Fruit fly (Drosophila melanogaster) whole organism, pupa: ENCODE results near the gene Osi18.
A peak's percentile ranks its signal among the peaks of the same experiment; 100 is the strongest.

Experiments
- CG10348 ChIP-seq: fragments of 200-800 bp; sonication (Bioruptor generic); IDR thresholded peaks from 2 replicates; pipeline ENCODE4 v1.3.6; 2022; ENCODE audit warnings: missing biosample characterization, missing genetic modification characterization
- CG12605 ChIP-seq: fragments of 200-800 bp; sonication (Bioruptor generic); IDR thresholded peaks from 2 replicates; pipeline ENCODE4 v1.3.6; 2022; ENCODE audit warnings: missing biosample characterization, missing genetic modification characterization
- CG13204 ChIP-seq: fragments of 200-800 bp; sonication (Bioruptor generic); optimal IDR thresholded peaks from 2 replicates; lab custom pipeline; 2018; ENCODE audit warnings: missing biosample characterization, mild to moderate bottlenecking, missing genetic modification characterization, moderate library complexity
- CG14655 ChIP-seq: fragments of 200-800 bp; sonication (Bioruptor generic); optimal IDR thresholded peaks from 3 replicates; lab custom pipeline; 2017; ENCODE audit warnings: mild to moderate bottlenecking, missing biosample characterization, missing genetic modification reagents, missing genetic modification characterization
- CG15710 ChIP-seq: fragments of 200-800 bp; sonication (Bioruptor generic); optimal IDR thresholded peaks from 2 replicates; lab custom pipeline; 2018; ENCODE audit warnings: missing biosample characterization, mild to moderate bottlenecking, missing genetic modification characterization, moderate library complexity
- CG17806 ChIP-seq: fragments of 200-800 bp; sonication (Bioruptor generic); optimal IDR thresholded peaks from 2 replicates; lab custom pipeline; 2018; ENCODE audit warnings: missing biosample characterization, mild to moderate bottlenecking, missing genetic modification characterization, moderate library complexity
- CG32121 ChIP-seq: fragments of 200-800 bp; sonication (Bioruptor generic); IDR thresholded peaks from 2 replicates; pipeline ENCODE4 v1.3.6; 2022; ENCODE audit warnings: missing biosample characterization, missing genetic modification characterization
- CG34367 ChIP-seq: fragments of 200-800 bp; sonication (Bioruptor generic); optimal IDR thresholded peaks from 2 replicates; lab custom pipeline; 2018; ENCODE audit warnings: missing biosample characterization, mild to moderate bottlenecking, missing genetic modification characterization
- CG4496 ChIP-seq: fragments of 200-800 bp; sonication (Bioruptor generic); IDR thresholded peaks from 3 replicates; pipeline ENCODE4 v1.3.6; 2022; ENCODE audit warnings: missing biosample characterization, missing genetic modification characterization
- CG8159 ChIP-seq: fragments of 200-800 bp; sonication (Bioruptor generic); optimal IDR thresholded peaks from 3 replicates; lab custom pipeline; 2018; ENCODE audit warnings: missing biosample characterization, mild to moderate bottlenecking, missing genetic modification characterization, moderate library complexity
- CG8301 ChIP-seq: fragments of 200-800 bp; sonication (Bioruptor generic); optimal IDR thresholded peaks from 2 replicates; lab custom pipeline; 2018; ENCODE audit warnings: missing biosample characterization, mild to moderate bottlenecking, missing genetic modification characterization
- CG9948 ChIP-seq: fragments of 200-800 bp; sonication (Bioruptor generic); optimal IDR thresholded peaks from 2 replicates; lab custom pipeline; 2018; ENCODE audit warnings: missing biosample characterization, mild to moderate bottlenecking, missing genetic modification characterization, moderate library complexity
- D1 ChIP-seq: fragments of 200-800 bp; sonication (Bioruptor generic); optimal IDR thresholded peaks from 2 replicates; lab custom pipeline; 2018; ENCODE audit warnings: missing biosample characterization, mild to moderate bottlenecking, missing genetic modification characterization, moderate library complexity
- EcR ChIP-seq: fragments of 200-800 bp; sonication (Bioruptor generic); optimal IDR thresholded peaks from 3 replicates; lab custom pipeline; 2019; ENCODE audit warnings: missing biosample characterization, missing genetic modification characterization, mild to moderate bottlenecking, moderate library complexity, missing genetic modification reagents
- Ets98B ChIP-seq: fragments of 200-800 bp; sonication (Bioruptor generic); IDR thresholded peaks from 2 replicates; pipeline ENCODE4 v1.3.6; 2022; ENCODE audit warnings: missing biosample characterization, missing genetic modification characterization
- Pif1A ChIP-seq: fragments of 200-800 bp; sonication (Bioruptor generic); optimal IDR thresholded peaks from 3 replicates; lab custom pipeline; 2016; ENCODE audit warnings: missing biosample characterization, missing genetic modification characterization
- Pif1B ChIP-seq: fragments of 200-800 bp; sonication (Bioruptor generic); optimal IDR thresholded peaks from 3 replicates; lab custom pipeline; 2016; ENCODE audit warnings: missing biosample characterization, missing genetic modification characterization
- Snoo ChIP-seq: fragments of 200-800 bp; sonication (Bioruptor generic); optimal IDR thresholded peaks from 3 replicates; lab custom pipeline; 2017; ENCODE audit warnings: missing biosample characterization, mild to moderate bottlenecking, missing genetic modification characterization, inconsistent platforms
- fd96Ca ChIP-seq: fragments of 200-800 bp; sonication (Bioruptor generic); IDR thresholded peaks from 3 replicates; pipeline ENCODE4 v1.3.6; 2022; ENCODE audit warnings: missing biosample characterization, missing genetic modification characterization
- gl ChIP-seq: fragments of 200-800 bp; sonication (Bioruptor generic); optimal IDR thresholded peaks from 2 replicates; lab custom pipeline; 2018; ENCODE audit warnings: missing biosample characterization, mild to moderate bottlenecking, missing genetic modification characterization
- rn ChIP-seq: fragments of 200-800 bp; sonication (Bioruptor generic); IDR thresholded peaks from 2 replicates; pipeline ENCODE4 v1.3.6; 2022; ENCODE audit warnings: missing biosample characterization, missing genetic modification characterization

Osi18 gene

DNA sequence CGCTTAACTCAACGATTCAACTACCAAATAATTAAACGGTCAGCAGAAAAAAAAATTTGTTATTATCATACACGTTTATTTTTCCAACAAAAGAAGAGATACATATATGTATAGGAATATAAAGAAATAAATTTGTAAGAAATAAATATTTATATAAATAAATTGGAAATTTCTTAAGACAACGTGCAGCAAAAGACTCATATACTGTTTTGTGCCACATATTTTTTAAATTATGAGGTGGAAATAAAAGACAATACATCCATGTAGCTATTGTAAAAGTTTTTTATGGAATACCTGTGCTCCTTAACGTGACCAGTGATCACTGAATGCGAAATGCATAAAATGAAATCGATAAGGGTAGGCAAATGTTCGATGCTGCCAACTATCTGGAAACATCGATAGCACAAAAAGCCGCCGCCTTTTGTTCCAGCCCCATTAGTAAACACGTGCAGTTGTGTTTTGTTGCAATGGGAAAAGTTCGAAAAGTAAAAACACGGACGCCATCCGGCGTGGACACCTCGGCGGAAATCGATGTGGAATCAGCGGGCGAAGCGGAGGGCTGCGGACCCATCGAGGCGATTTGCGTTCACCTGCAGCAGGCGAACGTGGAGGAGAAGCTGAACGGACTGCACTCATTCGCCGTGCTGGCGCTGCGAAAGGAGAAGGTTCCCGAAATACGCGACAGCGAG, 38.6 kb downstream of the Osi18 start, which contains the start of gene CG10286:
Gene CG10286 (plus strand): TSS at position 416 of the 689 bp plus-strand sequence.
- TF ChIP-seq CG17806 (tag; lab: Kevin White, UChicago) (peak; percentile 31), CG15710 (tag; lab: Kevin White, UChicago) (peak; percentile 16), CG32121 (GFP tag; lab: Robert Waterston, UW) (no peak), CG9948 (tag; lab: Kevin White, UChicago) (peak; percentile 18), D1 (tag; lab: Kevin White, UChicago) (no peak)

DNA sequence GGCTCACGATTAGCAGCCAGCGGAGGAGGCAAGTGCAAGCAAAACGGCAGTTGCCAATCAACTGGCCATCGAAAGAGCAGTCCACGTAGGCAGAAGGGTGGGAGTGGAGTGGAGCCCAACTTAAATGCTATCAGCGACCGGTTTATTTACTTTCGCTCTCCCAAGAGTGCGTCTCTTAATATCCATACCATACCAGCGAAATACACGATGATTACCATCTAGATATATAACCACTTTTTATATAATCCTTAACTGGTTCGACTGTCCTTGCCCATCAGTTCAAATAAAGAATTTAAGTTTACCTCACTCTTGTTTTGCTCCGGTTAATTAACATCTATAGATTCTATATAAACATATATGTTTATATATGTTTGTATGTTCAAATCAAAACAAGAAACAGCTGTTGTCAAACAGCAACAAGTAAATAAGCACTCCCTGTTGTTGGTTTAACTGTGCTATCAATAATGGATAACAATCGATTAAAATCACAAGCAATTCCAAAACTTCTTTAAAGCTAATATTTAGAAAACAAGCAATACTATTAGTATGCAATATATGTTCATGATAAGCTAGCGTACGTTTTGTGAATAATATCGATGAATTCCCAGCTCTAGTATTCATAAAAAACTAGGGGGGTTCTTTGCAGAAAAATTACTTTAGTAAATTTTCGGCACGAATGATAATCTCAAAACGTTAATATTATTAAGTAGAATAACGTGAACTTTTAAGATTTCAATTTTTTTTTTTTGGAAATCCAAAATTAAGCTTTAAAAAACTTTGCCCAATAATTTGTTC, 43.7 kb downstream of the Osi18 start:
- TF ChIP-seq CG17806 (tag; lab: Kevin White, UChicago) = peak; percentile 11
- no peak for TF ChIP-seq Pif1B (GFP tag; lab: Kevin White, UChicago)
- TF ChIP-seq CG4496 (GFP tag; lab: Robert Waterston, UW) = peak; percentile 46; the same call in 1 of the 3 replicates
- no peak for TF ChIP-seq CG13204
- peak; percentile 7 for TF ChIP-seq CG15710 (tag; lab: Kevin White, UChicago)
- TF ChIP-seq rn (GFP tag; lab: Robert Waterston, UW) = no peak
- no peak for TF ChIP-seq fd96Ca (GFP tag; lab: Robert Waterston, UW)
- TF ChIP-seq gl (tag; lab: Kevin White, UChicago) = peak; percentile 0
- TF ChIP-seq CG8159 (tag; lab: Kevin White, UChicago) = peak; percentile 44
- TF ChIP-seq CG9948 (tag; lab: Kevin White, UChicago) = peak; percentile 3
- TF ChIP-seq Pif1A (GFP tag; lab: Kevin White, UChicago) = no peak
- no peak for TF ChIP-seq CG10348 (GFP tag; lab: Robert Waterston, UW)
- TF ChIP-seq CG8301 = peak; percentile 42
- peak; percentile 61 for TF ChIP-seq EcR (GFP tag; lab: Kevin White, UChicago)
- TF ChIP-seq CG32121 (GFP tag; lab: Robert Waterston, UW) = 0 out of 2 replicates have a peak, but pooled peaks have one; percentile 12
- peak; percentile 34 for TF ChIP-seq CG12605 (GFP tag; lab: Robert Waterston, UW)
- TF ChIP-seq CG34367 (tag; lab: Kevin White, UChicago) = no peak
- peak; percentile 9 for TF ChIP-seq Snoo
- TF ChIP-seq D1 (tag; lab: Kevin White, UChicago) = no peak
- no peak for TF ChIP-seq CG14655 (GFP tag; lab: Kevin White, UChicago)
- peak; percentile 17; the same call in 1 of the 2 replicates for TF ChIP-seq Ets98B

DNA sequence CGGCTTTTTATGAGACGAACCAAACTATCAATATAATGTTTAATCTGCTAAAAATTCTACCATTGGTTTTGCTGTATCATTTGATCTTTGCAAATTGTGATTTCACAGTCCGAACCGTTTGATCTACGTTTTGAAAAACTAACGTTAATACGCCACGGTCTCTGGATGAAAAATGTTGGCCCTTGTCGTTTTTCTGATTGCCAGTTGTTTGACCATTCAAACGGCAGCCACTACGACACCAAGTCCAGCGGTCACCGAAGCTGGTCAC, 44.2 kb downstream of the Osi18 start, which contains the start of gene CG42564:
Gene CG42564 (plus strand): TSS at position 169 of the 268 bp plus-strand sequence.
- TF ChIP-seq Ets98B = no peak
- no peak for TF ChIP-seq gl (tag; lab: Kevin White, UChicago)
- TF ChIP-seq D1 (tag; lab: Kevin White, UChicago) = no peak
- no peak for TF ChIP-seq CG8301
- TF ChIP-seq rn (GFP tag; lab: Robert Waterston, UW) = no peak
- TF ChIP-seq CG32121 (GFP tag; lab: Robert Waterston, UW) = no peak

DNA sequence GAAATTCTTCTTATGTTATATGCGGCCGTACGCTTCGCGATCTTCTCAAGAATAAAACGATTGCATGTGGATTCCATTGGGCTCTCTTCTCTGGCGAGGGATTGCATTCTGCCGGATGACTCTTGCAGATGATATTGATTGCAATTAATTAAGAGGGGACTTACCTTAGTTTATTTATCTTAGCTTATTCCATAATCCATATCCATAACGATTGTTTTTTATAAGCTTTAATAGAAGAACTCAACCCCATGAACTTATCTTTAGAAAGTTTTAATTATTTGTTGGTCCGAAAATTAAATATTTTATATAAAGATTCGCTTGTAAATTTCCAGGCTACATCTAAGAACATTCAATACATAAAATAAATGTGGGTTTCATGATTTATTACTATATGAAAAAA, 45.9 kb downstream of the Osi18 start, which contains the start of gene CRAT:
Gene CRAT (minus strand): TSS at position 101 of the 400 bp plus-strand sequence.
- TF ChIP-seq CG4496 (GFP tag; lab: Robert Waterston, UW) (no peak), CG32121 (GFP tag; lab: Robert Waterston, UW) (no peak), Pif1A (GFP tag; lab: Kevin White, UChicago) (no peak), CG8159 (tag; lab: Kevin White, UChicago) (no peak), CG8301 (no peak), CG15710 (tag; lab: Kevin White, UChicago) (no peak), rn (GFP tag; lab: Robert Waterston, UW) (no peak), CG34367 (tag; lab: Kevin White, UChicago) (no peak), D1 (tag; lab: Kevin White, UChicago) (no peak), Ets98B (no peak), CG12605 (GFP tag; lab: Robert Waterston, UW) (no peak), Pif1B (GFP tag; lab: Kevin White, UChicago) (no peak), CG17806 (tag; lab: Kevin White, UChicago) (no peak), Snoo (no peak), CG10348 (GFP tag; lab: Robert Waterston, UW) (no peak), CG13204 (no peak), EcR (GFP tag; lab: Kevin White, UChicago) (no peak)

DNA sequence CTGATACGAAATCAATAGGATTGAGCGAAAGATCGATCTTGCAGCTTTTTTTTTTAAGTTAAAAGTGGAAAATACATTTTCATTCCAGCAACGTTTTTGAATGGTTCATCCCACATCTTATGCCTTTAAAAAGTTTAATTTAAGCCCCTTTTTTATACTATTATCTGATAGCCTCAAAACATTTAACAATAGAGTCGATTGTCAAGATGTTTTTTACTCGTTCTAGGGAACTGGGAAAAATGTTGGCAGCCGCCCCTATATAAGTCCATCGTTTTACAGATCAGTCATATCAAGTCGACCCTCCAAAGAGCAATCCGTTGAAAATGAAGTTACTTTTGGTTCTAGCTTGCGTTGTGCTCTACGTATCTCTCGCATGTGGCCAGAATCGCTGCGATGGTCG, 47.4 kb downstream of the Osi18 start, which contains the start of gene CG42537:
Gene CG42537 (plus strand): TSS at position 301 of the 400 bp plus-strand sequence.
- TF ChIP-seq CG9948 (tag; lab: Kevin White, UChicago) (no peak), CG8301 (no peak), D1 (tag; lab: Kevin White, UChicago) (no peak), rn (GFP tag; lab: Robert Waterston, UW) (no peak), Pif1A (GFP tag; lab: Kevin White, UChicago) (no peak), CG32121 (GFP tag; lab: Robert Waterston, UW) (no peak), gl (tag; lab: Kevin White, UChicago) (no peak)
